Fruit fly (Drosophila melanogaster) whole organism, adult: ENCODE data around the gene CG31871.

Source experiments
- CG11617 ChIP-seq: fragments of 200-800 bp; sonication (Bioruptor generic); optimal IDR thresholded peaks from 2 replicates; lab custom pipeline; 2017; ENCODE audit warnings: mild to moderate bottlenecking, missing biosample characterization, missing genetic modification reagents, missing genetic modification characterization
- CG12768 ChIP-seq: fragments of 200-800 bp; sonication (Bioruptor generic); optimal IDR thresholded peaks from 2 replicates; lab custom pipeline; 2017; ENCODE audit warnings: missing biosample characterization, missing genetic modification characterization, mild to moderate bottlenecking, moderate library complexity, missing genetic modification reagents
- CG14711 ChIP-seq: fragments of 200-800 bp; sonication (Bioruptor generic); optimal IDR thresholded peaks from 2 replicates; lab custom pipeline; 2018; ENCODE audit warnings: missing biosample characterization, mild to moderate bottlenecking, missing genetic modification characterization, moderate library complexity
- CG1620 ChIP-seq: fragments of 200-800 bp; sonication (Bioruptor generic); optimal IDR thresholded peaks from 2 replicates; lab custom pipeline; 2016; ENCODE audit warnings: missing biosample characterization, missing genetic modification characterization
- CG33017 ChIP-seq: fragments of 200-800 bp; sonication (Bioruptor generic); optimal IDR thresholded peaks from 2 replicates; lab custom pipeline; 2018; ENCODE audit warnings: missing biosample characterization, mild to moderate bottlenecking, missing genetic modification characterization, moderate library complexity
- CG5204 ChIP-seq: fragments of 200-800 bp; sonication (Bioruptor generic); optimal IDR thresholded peaks from 2 replicates; lab custom pipeline; 2016; ENCODE audit warnings: missing biosample characterization, missing genetic modification characterization
- CG7045 ChIP-seq: fragments of 200-800 bp; sonication (Bioruptor generic); optimal IDR thresholded peaks from 2 replicates; lab custom pipeline; 2017; ENCODE audit warnings: missing biosample characterization, mild to moderate bottlenecking, missing genetic modification characterization
- CG7101 ChIP-seq: fragments of 200-800 bp; sonication (Bioruptor generic); optimal IDR thresholded peaks from 2 replicates; lab custom pipeline; 2018; ENCODE audit warnings: missing biosample characterization, mild to moderate bottlenecking, missing genetic modification characterization, moderate library complexity
- Clk ChIP-seq: fragments of 200-800 bp; sonication (Bioruptor generic); optimal IDR thresholded peaks from 2 replicates; lab custom pipeline; 2017; ENCODE audit warnings: missing biosample characterization, missing genetic modification characterization
- Crg-1 ChIP-seq: fragments of 200-800 bp; sonication (Bioruptor generic); optimal IDR thresholded peaks from 2 replicates; lab custom pipeline; 2016; ENCODE audit warnings: missing biosample characterization, missing genetic modification characterization
- Hr96 ChIP-seq: fragments of 200-800 bp; sonication (Bioruptor generic); optimal IDR thresholded peaks from 2 replicates; lab custom pipeline; 2016; ENCODE audit warnings: missing biosample characterization, missing genetic modification characterization
- Mnt ChIP-seq: fragments of 200-800 bp; sonication (Bioruptor generic); optimal IDR thresholded peaks from 2 replicates; lab custom pipeline; 2016; ENCODE audit warnings: missing biosample characterization, mild to moderate bottlenecking, missing genetic modification characterization
- bab1 ChIP-seq: fragments of 200-800 bp; sonication (Bioruptor generic); optimal IDR thresholded peaks from 3 replicates; lab custom pipeline; 2019; ENCODE audit warnings: missing biosample characterization, mild to moderate bottlenecking, missing genetic modification characterization, moderate library complexity
- cic ChIP-seq: fragments of 200-800 bp; sonication (Bioruptor generic); optimal IDR thresholded peaks from 2 replicates; lab custom pipeline; 2017; ENCODE audit warnings: missing biosample characterization, mild to moderate bottlenecking, missing genetic modification characterization, moderate library complexity
- cnc ChIP-seq, 2 experiments: fragments of >200 bp; optimal IDR thresholded peaks; 2 replicates each; lab custom pipeline; 2017
- kay ChIP-seq: fragments of 200-800 bp; sonication (Bioruptor generic); peaks from one replicate; lab custom pipeline; 2016; ENCODE audit warnings: missing biosample characterization, missing genetic modification characterization, borderline replicate concordance
- ovo ChIP-seq: fragments of 200-800 bp; sonication (Bioruptor generic); optimal IDR thresholded peaks from 2 replicates; lab custom pipeline; 2016; ENCODE audit warnings: missing biosample characterization, missing genetic modification characterization
- pad ChIP-seq: fragments of 200-800 bp; sonication (Bioruptor generic); optimal IDR thresholded peaks from 3 replicates; lab custom pipeline; 2017; ENCODE audit warnings: missing biosample characterization, missing genetic modification characterization, mild to moderate bottlenecking, moderate library complexity, missing genetic modification reagents
- tj ChIP-seq: fragments of 200-800 bp; sonication (Bioruptor generic); optimal IDR thresholded peaks from 3 replicates; lab custom pipeline; 2017; ENCODE audit warnings: missing biosample characterization, mild to moderate bottlenecking, missing genetic modification characterization, moderate library complexity
- toe ChIP-seq: fragments of 200-800 bp; sonication (Bioruptor generic); optimal IDR thresholded peaks from 2 replicates; lab custom pipeline; 2016; ENCODE audit warnings: missing biosample characterization, missing genetic modification characterization

CG31871 gene

DNA sequence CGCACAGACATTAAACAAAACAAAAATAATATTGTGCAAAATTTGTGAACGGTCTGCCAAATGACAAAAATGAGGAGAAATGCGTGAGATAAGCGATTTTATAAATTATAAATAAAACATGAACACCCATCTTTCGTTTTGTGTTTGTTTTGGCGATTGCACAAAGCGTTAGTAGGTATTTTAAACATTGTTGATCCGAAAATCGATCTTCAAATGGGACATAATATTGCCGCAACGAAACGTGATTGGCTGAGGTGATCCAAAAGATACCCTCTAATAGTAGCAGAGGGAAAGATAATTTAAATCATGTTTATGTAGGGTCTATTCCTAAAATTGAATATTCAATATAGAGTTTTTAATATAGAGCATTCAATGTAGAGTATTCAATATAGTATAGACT, 17.7 kb downstream of the CG31871 start:
- TF ChIP-seq kay (GFP tag; lab: Kevin White, UChicago) (peak; percentile 73), cnc (optimal IDR thresholded peaks at IDR 0.05; lab: Kevin White, UChicago) (no peak)

DNA sequence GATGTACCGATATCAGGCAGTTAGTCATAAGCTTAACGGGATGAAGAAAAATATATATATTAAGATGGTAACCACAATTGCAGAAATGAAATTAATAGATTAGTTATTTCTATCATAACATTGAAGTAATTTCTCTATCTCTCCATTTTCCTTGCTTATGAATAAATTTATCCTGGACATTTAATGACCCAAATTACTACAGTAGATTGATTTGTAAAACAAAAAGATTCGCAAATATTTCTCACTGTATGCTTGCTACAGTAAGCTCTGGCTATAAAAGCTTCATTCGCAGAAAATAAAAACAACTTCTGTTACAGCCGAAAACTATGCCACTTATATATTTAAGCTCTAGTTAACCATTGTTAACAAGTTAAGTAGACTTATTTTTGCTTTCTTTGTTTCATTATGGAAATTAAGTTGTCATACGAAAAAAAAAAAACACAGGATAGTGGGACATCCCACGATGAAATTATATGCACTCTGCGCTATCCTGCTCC, 18.8 kb downstream of the CG31871 start, which contains the start of gene CG17105:
CG17105 (plus strand) TSS at position 447 of the 497 bp plus-strand sequence.
- TF ChIP-seq CG5204 (GFP tag; lab: Kevin White, UChicago) (no peak), Crg-1 (no peak), kay (GFP tag; lab: Kevin White, UChicago) (no peak)

DNA sequence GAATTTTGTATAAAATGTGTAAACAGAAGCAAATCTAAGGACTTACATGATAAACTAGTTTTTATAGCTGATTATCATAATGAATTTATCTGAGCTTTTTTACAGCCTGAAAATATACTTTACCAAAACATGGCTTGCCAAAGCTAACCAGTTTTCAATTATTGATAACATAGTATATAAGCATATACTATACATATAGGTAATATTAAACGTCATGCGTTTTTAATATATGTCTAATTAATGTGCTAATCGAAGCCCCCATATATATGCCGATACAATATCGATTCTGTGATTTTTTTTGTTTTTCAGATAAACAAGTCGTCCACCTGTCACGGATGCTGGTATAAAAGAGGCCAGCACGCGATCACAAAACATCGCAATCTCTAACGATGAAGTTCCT, 19.7 kb downstream of the CG31871 start, which contains the start of gene CG17107:
CG17107 (plus strand) TSS at position 301 of the 400 bp plus-strand sequence.
- no peak for TF ChIP-seq CG11617 (GFP tag; lab: Kevin White, UChicago)
- no peak for TF ChIP-seq CG7101
- TF ChIP-seq Hr96, result no peak
- no peak for TF ChIP-seq CG12768 (GFP tag; lab: Kevin White, UChicago)
- no peak for TF ChIP-seq CG5204 (GFP tag; lab: Kevin White, UChicago)

DNA sequence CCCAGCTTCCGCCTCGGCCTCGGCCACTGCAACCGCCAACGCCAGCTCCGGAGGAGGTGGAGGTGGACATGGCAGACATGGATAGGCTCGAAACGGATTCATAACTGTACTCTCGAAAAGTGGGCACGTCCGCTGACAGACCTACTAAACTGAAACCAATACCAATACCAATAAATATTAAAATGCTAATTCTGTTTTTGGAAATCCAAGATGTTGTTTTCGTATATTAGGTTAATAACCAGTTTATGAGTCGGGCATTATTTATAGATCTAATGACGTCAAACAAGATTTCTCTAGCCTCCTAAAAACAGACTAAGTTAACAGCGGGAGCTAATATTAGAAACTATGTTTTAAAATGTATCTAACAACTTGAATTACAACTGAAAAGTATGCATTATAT, 20.3 kb downstream of the CG31871 start:
- no peak for TF ChIP-seq CG12768 (GFP tag; lab: Kevin White, UChicago)
- no peak for TF ChIP-seq kay (GFP tag; lab: Kevin White, UChicago)
- TF ChIP-seq CG11617 (GFP tag; lab: Kevin White, UChicago), result no peak
- TF ChIP-seq cic (GFP tag; lab: Kevin White, UChicago), result no peak
- no peak for TF ChIP-seq CG7045 (GFP tag; lab: Kevin White, UChicago)
- no peak for TF ChIP-seq Clk
- TF ChIP-seq CG14711 (tag; lab: Kevin White, UChicago), result no peak

DNA sequence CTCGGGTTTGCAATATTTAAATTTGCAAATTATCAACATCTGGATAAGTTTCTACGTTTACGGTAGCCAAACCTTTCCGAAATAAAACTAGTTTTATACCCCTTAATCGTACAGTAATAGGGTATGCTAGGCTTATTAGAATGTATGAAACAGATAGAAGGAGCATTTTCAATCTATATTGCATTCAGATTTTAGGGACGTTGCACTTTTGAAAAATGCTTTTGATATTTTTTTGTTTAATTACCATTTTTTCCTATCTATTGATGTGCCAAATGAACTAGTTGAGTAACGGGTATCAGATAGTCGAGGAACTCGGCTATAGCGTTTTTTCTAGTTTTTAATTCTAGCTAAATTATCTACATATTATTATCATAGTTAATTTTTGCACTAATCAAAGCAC, 21.0 kb downstream of the CG31871 start:
- TF ChIP-seq cic (GFP tag; lab: Kevin White, UChicago) (no peak), tj (GFP tag; lab: Kevin White, UChicago) (no peak), CG7101 (no peak), kay (GFP tag; lab: Kevin White, UChicago) (no peak), pad (no peak), CG12768 (GFP tag; lab: Kevin White, UChicago) (no peak), CG11617 (GFP tag; lab: Kevin White, UChicago) (no peak), Hr96 (no peak)

DNA sequence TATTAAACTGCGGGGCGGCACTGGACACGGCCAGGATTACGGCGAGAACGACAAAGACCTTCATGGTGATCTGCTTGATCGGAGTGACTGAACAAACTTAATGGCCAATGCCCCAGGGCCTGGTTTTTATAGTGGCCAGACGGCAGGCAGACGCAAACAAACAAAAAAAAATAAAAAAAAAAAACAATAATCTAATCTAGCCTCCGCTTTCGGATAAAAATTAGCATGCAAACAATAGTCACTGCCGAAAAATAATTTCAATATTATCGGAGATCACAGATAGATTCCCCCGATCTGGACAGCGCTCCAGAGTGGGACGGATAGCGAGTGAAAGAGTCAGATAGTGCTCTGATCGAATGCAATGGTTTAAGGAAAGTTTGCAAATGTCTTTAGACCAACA, 22.4 kb downstream of the CG31871 start, which contains the start of gene CG7299:
CG7299 (minus strand) TSS at position 101 of the 400 bp plus-strand sequence.
- TF ChIP-seq Crg-1 (no peak), CG11617 (GFP tag; lab: Kevin White, UChicago) (no peak), kay (GFP tag; lab: Kevin White, UChicago) (no peak), CG7045 (GFP tag; lab: Kevin White, UChicago) (no peak), cnc (optimal IDR thresholded peaks at IDR 0.05; lab: Kevin White, UChicago) (no peak), cic (GFP tag; lab: Kevin White, UChicago) (no peak), CG33017 (tag; lab: Kevin White, UChicago) (no peak), pad (no peak), CG1620 (GFP tag; lab: Kevin White, UChicago) (no peak), CG12768 (GFP tag; lab: Kevin White, UChicago) (no peak), Mnt (GFP tag; lab: Kevin White, UChicago) (no peak), CG14711 (tag; lab: Kevin White, UChicago) (no peak), Clk (no peak), Hr96 (no peak), toe (GFP tag; lab: Kevin White, UChicago) (no peak), CG7101 (no peak), bab1 (GFP tag; lab: Kevin White, UChicago) (no peak), ovo (GFP tag; lab: Kevin White, UChicago) (no peak), tj (GFP tag; lab: Kevin White, UChicago) (no peak)

DNA sequence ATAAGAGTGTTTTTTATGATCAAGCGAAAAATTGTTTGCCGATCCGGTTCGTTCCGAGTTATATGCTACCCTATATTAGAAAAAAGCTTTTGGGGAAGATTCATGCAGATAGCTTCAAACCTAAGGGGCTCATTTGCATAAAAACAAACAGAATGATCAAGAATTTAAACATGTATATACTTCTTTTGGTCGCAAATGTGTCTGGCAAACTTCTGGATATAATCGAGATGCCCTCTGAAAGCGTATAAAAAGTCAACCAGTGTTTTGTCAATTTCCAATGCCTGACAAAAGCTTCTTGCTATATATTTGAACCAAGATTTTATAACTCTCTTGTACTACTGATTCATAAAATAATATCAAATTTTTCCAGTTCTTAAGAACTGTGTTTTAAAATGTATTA, 23.8 kb downstream of the CG31871 start:
- no peak for TF ChIP-seq Clk
- no peak for TF ChIP-seq CG5204 (GFP tag; lab: Kevin White, UChicago)
- no peak for TF ChIP-seq CG14711 (tag; lab: Kevin White, UChicago)
- TF ChIP-seq bab1 (GFP tag; lab: Kevin White, UChicago), result no peak
- no peak for TF ChIP-seq kay (GFP tag; lab: Kevin White, UChicago)
- TF ChIP-seq toe (GFP tag; lab: Kevin White, UChicago), result no peak
- no peak for TF ChIP-seq Mnt (GFP tag; lab: Kevin White, UChicago)
- no peak for TF ChIP-seq CG7101
- no peak for TF ChIP-seq CG7045 (GFP tag; lab: Kevin White, UChicago)
- no peak for TF ChIP-seq Crg-1
- TF ChIP-seq pad, result no peak
- no peak for TF ChIP-seq Hr96
- no peak for TF ChIP-seq ovo (GFP tag; lab: Kevin White, UChicago)
